Worm (Caenorhabditis elegans) whole organism, L2 larva: ENCODE results near the gene spk-1.
A peak's percentile ranks its signal among the peaks of the same experiment; 100 is the strongest.

Experiments used
- egl-27 ChIP-seq: sonication (generic microtip); optimal IDR thresholded peaks from 3 replicates; lab custom pipeline; 2017; ENCODE audit warnings: missing biosample characterization, missing genetic modification reagents, missing genetic modification characterization
- lin-13 ChIP-seq: fragments of 150-350 bp; optimal IDR thresholded peaks from 2 replicates; lab custom pipeline; 2014; ENCODE audit warnings: missing biosample characterization, missing genetic modification reagents, missing genetic modification characterization
- mab-5 ChIP-seq: fragments of 150-350 bp; optimal IDR thresholded peaks from 2 replicates; lab custom pipeline; 2014; ENCODE audit warnings: missing biosample characterization, missing genetic modification characterization
- nhr-237 ChIP-seq: fragments of 150-350 bp; optimal IDR thresholded peaks from 2 replicates; lab custom pipeline; 2014; ENCODE audit warnings: missing biosample characterization, missing genetic modification characterization
- nhr-77 ChIP-seq: fragments of 150-350 bp; optimal IDR thresholded peaks from 2 replicates; lab custom pipeline; 2014; ENCODE audit warnings: missing biosample characterization, missing genetic modification characterization
- skn-1 ChIP-seq: sonication (generic microtip); optimal IDR thresholded peaks from 2 replicates; lab custom pipeline; 2017; ENCODE audit warnings: missing biosample characterization, missing genetic modification characterization
- unc-62 ChIP-seq: fragments of 150-350 bp; optimal IDR thresholded peaks from 2 replicates; lab custom pipeline; 2014; ENCODE audit warnings: missing biosample characterization, missing genetic modification reagents, missing genetic modification characterization
- zag-1 ChIP-seq: fragments of 150-350 bp; optimal IDR thresholded peaks from 2 replicates; lab custom pipeline; 2014; ENCODE audit warnings: missing biosample characterization, missing genetic modification characterization

DNA sequence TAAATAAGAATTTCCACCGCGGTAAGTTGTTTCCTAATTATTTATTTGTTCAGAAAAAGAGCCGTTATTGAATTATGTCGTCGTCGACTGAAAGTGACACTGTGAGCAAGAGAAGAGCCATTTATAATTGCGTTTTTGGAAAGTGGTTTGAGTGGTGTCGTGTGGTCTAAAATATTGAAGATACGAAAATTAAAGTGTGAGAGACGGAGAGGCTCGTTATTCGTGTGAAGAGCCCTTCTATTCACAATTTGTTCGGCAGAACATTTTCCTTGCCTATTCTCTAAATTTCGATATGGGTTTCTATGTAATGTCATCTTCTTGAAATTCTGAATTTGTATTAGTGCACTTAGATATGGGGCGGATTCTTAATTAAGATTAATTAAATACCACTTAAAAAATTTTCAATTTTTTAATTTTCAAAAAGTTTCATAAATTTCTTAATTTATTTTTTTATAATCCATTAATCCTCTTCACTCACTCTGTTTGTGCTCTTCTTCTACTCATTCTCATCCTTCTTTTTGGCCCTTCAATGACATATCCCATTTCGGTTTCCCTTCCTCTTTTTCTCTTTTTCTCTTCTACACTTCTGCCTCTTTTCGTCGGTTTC lies 53.5 kb downstream of the spk-1 start:
- no peak for TF ChIP-seq egl-27 (tag; lab: Kevin White, UChicago)
- no peak for TF ChIP-seq nhr-77 (tag; lab: Kevin White, UChicago)
- TF ChIP-seq mab-5 (tag; lab: Kevin White, UChicago): no peak
- TF ChIP-seq nhr-237 (tag; lab: Kevin White, UChicago): no peak
- TF ChIP-seq zag-1 (tag; lab: Kevin White, UChicago): peak; percentile 29
- TF ChIP-seq lin-13 (GFP tag; lab: Kevin White, UChicago): peak; percentile 23
- no peak for TF ChIP-seq skn-1 (tag; lab: Kevin White, UChicago)
- no peak for TF ChIP-seq unc-62
